Worm (Caenorhabditis elegans): ENCODE data around the gene Y77E11A.8.

- TF ChIP-seq ceh-6 (GFP tag; optimal IDR thresholded peaks at IDR 0.05), result no peak
- TF ChIP-seq ceh-2 (tag; optimal IDR thresholded peaks at IDR 0.05), result no peak
- no peak for TF ChIP-seq pha-4 (tag; optimal IDR thresholded peaks at IDR 0.05)
- no peak for TF ChIP-seq K09A11.1 (tag; optimal IDR thresholded peaks at IDR 0.05; ENCODE audit: insufficient read depth)
- no peak for TF ChIP-seq nhr-232 (tag; optimal IDR thresholded peaks at IDR 0.05)
- no peak for TF ChIP-seq che-1 (tag; optimal IDR thresholded peaks at IDR 0.05)
- TF ChIP-seq pha-2 (tag; optimal IDR thresholded peaks at IDR 0.05), result no peak
- TF ChIP-seq ceh-31 (tag; optimal IDR thresholded peaks at IDR 0.05), result no peak
- TF ChIP-seq elt-4 (tag; optimal IDR thresholded peaks at IDR 0.05), result no peak
- no peak for TF ChIP-seq elt-2 (tag; optimal IDR thresholded peaks at IDR 0.05)
- TF ChIP-seq dmd-4 (tag; optimal IDR thresholded peaks at IDR 0.05; ENCODE audit: borderline replicate concordance), result no peak
Measured at ce11 chrIV:1472145-1472544, 47.3 kb upstream of the Y77E11A.8 start.

Measured in whole organism, late embryonic.